Fruit fly (Drosophila melanogaster) whole organism, embryonic: ENCODE measurements around the gene Trm7-34.

Experiments
- Abd-B ChIP-seq: fragments of 200-800 bp; sonication (Bioruptor generic); optimal IDR thresholded peaks from 2 replicates; lab custom pipeline; 2018; ENCODE audit warnings: missing biosample characterization, mild to moderate bottlenecking, missing genetic modification characterization, moderate library complexity
- Ada2b ChIP-seq: fragments of 200-800 bp; sonication (Bioruptor generic); IDR thresholded peaks from 2 replicates; pipeline ENCODE4 v1.3.6; 2022; ENCODE audit warnings: missing biosample characterization, missing genetic modification characterization
- Blimp-1 ChIP-seq: fragments of 200-800 bp; sonication (Bioruptor generic); optimal IDR thresholded peaks from 3 replicates; lab custom pipeline; 2018; ENCODE audit warnings: missing biosample characterization, missing genetic modification characterization, mild to moderate bottlenecking, moderate library complexity, missing genetic modification reagents
- Bteb2 ChIP-seq: fragments of 200-800 bp; sonication (Bioruptor generic); optimal IDR thresholded peaks from 2 replicates; lab custom pipeline; 2016; ENCODE audit warnings: missing biosample characterization, missing genetic modification characterization
- C15 ChIP-seq: fragments of 200-800 bp; sonication (Bioruptor generic); IDR thresholded peaks from 3 replicates; pipeline ENCODE4 v1.3.6; 2022; ENCODE audit warnings: missing biosample characterization, missing genetic modification characterization
- CG10565 ChIP-seq: fragments of 200-800 bp; sonication (Bioruptor generic); optimal IDR thresholded peaks from 3 replicates; lab custom pipeline; 2016; ENCODE audit warnings: missing biosample characterization, mild to moderate bottlenecking, missing genetic modification characterization
- CG11695 ChIP-seq: fragments of 200-800 bp; sonication (Bioruptor generic); IDR thresholded peaks from 3 replicates; pipeline ENCODE4 v1.3.6; 2022; ENCODE audit warnings: missing biosample characterization, missing genetic modification characterization
- CG12659 ChIP-seq: fragments of 200-800 bp; sonication (Bioruptor generic); optimal IDR thresholded peaks from 3 replicates; lab custom pipeline; 2017; ENCODE audit warnings: mild to moderate bottlenecking, missing biosample characterization, missing genetic modification reagents, missing genetic modification characterization
- CG12942 ChIP-seq: fragments of 200-800 bp; sonication (Bioruptor generic); optimal IDR thresholded peaks from 3 replicates; lab custom pipeline; 2016; ENCODE audit warnings: missing biosample characterization, missing genetic modification characterization
- CG13894 ChIP-seq: fragments of 200-800 bp; sonication (Bioruptor generic); optimal IDR thresholded peaks from 3 replicates; lab custom pipeline; 2018; ENCODE audit warnings: missing biosample characterization, mild to moderate bottlenecking, missing genetic modification characterization, moderate library complexity
- CG14441 ChIP-seq: fragments of 200-800 bp; sonication (Bioruptor generic); IDR thresholded peaks from 2 replicates; pipeline ENCODE4 v1.3.6; 2022; ENCODE audit warnings: missing biosample characterization, missing genetic modification characterization
- CG14710 ChIP-seq: fragments of 200-800 bp; sonication (Bioruptor generic); optimal IDR thresholded peaks from 3 replicates; lab custom pipeline; 2019; ENCODE audit warnings: missing biosample characterization, mild to moderate bottlenecking, missing genetic modification characterization, moderate library complexity
- CG15269 ChIP-seq: fragments of 200-800 bp; sonication (Bioruptor generic); optimal IDR thresholded peaks from 2 replicates; lab custom pipeline; 2018; ENCODE audit warnings: missing biosample characterization, mild to moderate bottlenecking, missing genetic modification characterization, moderate library complexity
- CG18262 ChIP-seq: fragments of 200-800 bp; optimal IDR thresholded peaks from 3 replicates; lab custom pipeline; 2019; ENCODE audit warnings: missing biosample characterization, mild to moderate bottlenecking, missing genetic modification characterization, moderate library complexity
- CG18764 ChIP-seq: fragments of 200-800 bp; sonication (Bioruptor generic); optimal IDR thresholded peaks from 3 replicates; lab custom pipeline; 2016; ENCODE audit warnings: missing biosample characterization, missing genetic modification characterization
- CG30403 ChIP-seq: fragments of 200-800 bp; sonication (Bioruptor generic); optimal IDR thresholded peaks from 3 replicates; lab custom pipeline; 2016; ENCODE audit warnings: missing biosample characterization, missing genetic modification characterization
- CG30431 ChIP-seq: fragments of 200-800 bp; sonication (Bioruptor generic); optimal IDR thresholded peaks from 2 replicates; lab custom pipeline; 2017; ENCODE audit warnings: missing biosample characterization, missing genetic modification characterization
- CG33213 ChIP-seq: fragments of 200-800 bp; sonication (Bioruptor generic); optimal IDR thresholded peaks from 3 replicates; lab custom pipeline; 2016; ENCODE audit warnings: missing biosample characterization, missing genetic modification characterization
- CG34422 ChIP-seq: fragments of 200-800 bp; sonication (Bioruptor generic); IDR thresholded peaks from 3 replicates; pipeline ENCODE4 v1.3.6; 2022; ENCODE audit warnings: missing biosample characterization, missing genetic modification characterization
- CG4820 ChIP-seq: fragments of 200-800 bp; sonication (Bioruptor generic); optimal IDR thresholded peaks from 3 replicates; lab custom pipeline; 2016; ENCODE audit warnings: missing biosample characterization, missing genetic modification characterization
- CG6854 ChIP-seq: fragments of 200-800 bp; sonication (Bioruptor generic); optimal IDR thresholded peaks from 3 replicates; lab custom pipeline; 2017; ENCODE audit warnings: missing biosample characterization, mild to moderate bottlenecking, missing genetic modification characterization
- CG8290 ChIP-seq, 3 experiments: fragments of 200-800 bp; sonication (Bioruptor generic); optimal IDR thresholded peaks; 2 replicates each; lab custom pipeline; 2016 to 2019; ENCODE audit warnings: missing biosample characterization in 3 of 3, missing genetic modification characterization in 3 of 3, mild to moderate bottlenecking in 2 of 3, moderate library complexity in 1 of 3
- Chrac-16 ChIP-seq: fragments of 200-800 bp; sonication (Bioruptor generic); optimal IDR thresholded peaks from 3 replicates; lab custom pipeline; 2016; ENCODE audit warnings: missing biosample characterization, missing genetic modification characterization
- Dbx ChIP-seq: fragments of 200-800 bp; sonication (Bioruptor generic); IDR thresholded peaks from 3 replicates; pipeline ENCODE4 v1.3.6; 2022; ENCODE audit warnings: missing biosample characterization, missing genetic modification characterization
- Dp ChIP-seq: fragments of 200-800 bp; sonication (Bioruptor generic); optimal IDR thresholded peaks from 2 replicates; lab custom pipeline; 2018; ENCODE audit warnings: missing biosample characterization, mild to moderate bottlenecking, missing genetic modification characterization, moderate library complexity
- E2f1 ChIP-seq: fragments of 200-800 bp; sonication (Bioruptor generic); IDR thresholded peaks from 2 replicates; pipeline ENCODE4 v1.3.6; 2022; ENCODE audit warnings: missing biosample characterization, missing genetic modification characterization
- ERR ChIP-seq: fragments of 200-800 bp; sonication (Bioruptor generic); optimal IDR thresholded peaks from 2 replicates; lab custom pipeline; 2016; ENCODE audit warnings: missing biosample characterization, missing genetic modification characterization
- HHEX ChIP-seq: fragments of 200-800 bp; sonication (Bioruptor generic); optimal IDR thresholded peaks from 3 replicates; lab custom pipeline; 2017; ENCODE audit warnings: missing biosample characterization, mild to moderate bottlenecking, missing genetic modification characterization, missing genetic modification reagents
- Hmr ChIP-seq: fragments of 200-800 bp; sonication (Bioruptor generic); optimal IDR thresholded peaks from 3 replicates; lab custom pipeline; 2017; ENCODE audit warnings: mild to moderate bottlenecking, missing biosample characterization, missing genetic modification reagents, missing genetic modification characterization
- Pdp1 ChIP-seq, 2 experiments: fragments of 200-800 bp; sonication (Bioruptor generic); optimal IDR thresholded peaks; 3 replicates each; lab custom pipeline; 2016; ENCODE audit warnings: missing biosample characterization in 2 of 2, missing genetic modification characterization in 2 of 2, mild to moderate bottlenecking in 1 of 2, moderate library complexity in 1 of 2
- Rx ChIP-seq: fragments of 200-800 bp; sonication (Bioruptor generic); IDR thresholded peaks from 2 replicates; pipeline ENCODE4 v1.3.6; 2022; ENCODE audit warnings: missing biosample characterization, missing genetic modification characterization
- Sox102F ChIP-seq: fragments of 200-800 bp; sonication (Bioruptor generic); optimal IDR thresholded peaks from 2 replicates; lab custom pipeline; 2018; ENCODE audit warnings: missing biosample characterization, mild to moderate bottlenecking, missing genetic modification characterization, moderate library complexity
- bab2 ChIP-seq: fragments of 200-800 bp; sonication (Bioruptor generic); optimal IDR thresholded peaks from 2 replicates; lab custom pipeline; 2016; ENCODE audit warnings: missing biosample characterization, missing genetic modification characterization
- caup ChIP-seq: fragments of 200-800 bp; sonication (Bioruptor generic); optimal IDR thresholded peaks from 3 replicates; lab custom pipeline; 2017; ENCODE audit warnings: missing biosample characterization, mild to moderate bottlenecking, missing genetic modification characterization, moderate library complexity; ENCODE audit not compliant: severe bottlenecking
- cwo ChIP-seq: fragments of 200-800 bp; sonication (Bioruptor generic); optimal IDR thresholded peaks from 3 replicates; lab custom pipeline; 2017; ENCODE audit warnings: missing biosample characterization, missing genetic modification characterization, mild to moderate bottlenecking, moderate library complexity, missing genetic modification reagents
- dan ChIP-seq: fragments of 200-800 bp; sonication (Bioruptor generic); IDR thresholded peaks from 2 replicates; pipeline ENCODE4 v1.3.6; 2022; ENCODE audit warnings: missing biosample characterization, missing genetic modification characterization
- dmrt99B ChIP-seq: fragments of 200-800 bp; sonication (Bioruptor generic); optimal IDR thresholded peaks from 2 replicates; lab custom pipeline; 2018; ENCODE audit warnings: missing biosample characterization, mild to moderate bottlenecking, missing genetic modification characterization, moderate library complexity
- eve ChIP-seq, 2 experiments: fragments of >200 bp; optimal IDR thresholded peaks; 2 replicates each; lab custom pipeline; 2017; ENCODE audit warnings: missing biosample characterization in 2 of 2, missing genetic modification characterization in 2 of 2
- hbn ChIP-seq: fragments of 200-800 bp; sonication (Bioruptor generic); IDR thresholded peaks from 2 replicates; pipeline ENCODE4 v1.3.6; 2022; ENCODE audit warnings: missing biosample characterization, missing genetic modification characterization; ENCODE audit not compliant: partially characterized antibody
- kni ChIP-seq: fragments of 200-800 bp; sonication (Bioruptor generic); optimal IDR thresholded peaks from 3 replicates; lab custom pipeline; 2017; ENCODE audit warnings: mild to moderate bottlenecking, missing biosample characterization, missing genetic modification reagents, missing genetic modification characterization
- lola ChIP-seq, 3 experiments: fragments of >200 bp in 2 of 3; fragments of 200-800 bp in 1 of 3; sonication (Bioruptor generic) in 1 of 3; optimal IDR thresholded peaks; 2 replicates each; lab custom pipeline; 2017 to 2019; ENCODE audit warnings: missing biosample characterization in 3 of 3, missing genetic modification characterization in 3 of 3, mild to moderate bottlenecking in 1 of 3, moderate library complexity in 1 of 3
- nmo ChIP-seq: fragments of 200-800 bp; sonication (Bioruptor generic); optimal IDR thresholded peaks from 2 replicates; lab custom pipeline; 2018; ENCODE audit warnings: missing biosample characterization, mild to moderate bottlenecking, missing genetic modification characterization, moderate library complexity
- psq ChIP-seq: fragments of 200-800 bp; sonication (Bioruptor generic); optimal IDR thresholded peaks from 2 replicates; lab custom pipeline; 2017; ENCODE audit warnings: missing biosample characterization, missing genetic modification characterization
- repo ChIP-seq: fragments of 200-800 bp; sonication (Bioruptor generic); optimal IDR thresholded peaks from 2 replicates; lab custom pipeline; 2016; ENCODE audit warnings: missing biosample characterization, missing genetic modification characterization
- sens ChIP-seq: fragments of 200-800 bp; sonication (Bioruptor generic); peaks from one replicate; lab custom pipeline; 2016; ENCODE audit warnings: missing biosample characterization, missing genetic modification characterization
- slbo ChIP-seq: fragments of 200-800 bp; sonication (Bioruptor generic); IDR thresholded peaks from 2 replicates; pipeline ENCODE4 v1.3.6; 2022; ENCODE audit warnings: missing biosample characterization, missing genetic modification characterization
- sr ChIP-seq: fragments of 200-800 bp; sonication (Bioruptor generic); IDR thresholded peaks from 3 replicates; pipeline ENCODE4 v1.3.6; 2022; ENCODE audit warnings: missing biosample characterization, missing genetic modification characterization
- vnd ChIP-seq: fragments of 200-800 bp; sonication (Bioruptor generic); IDR thresholded peaks from 3 replicates; pipeline ENCODE4 v1.3.6; 2022; ENCODE audit warnings: missing biosample characterization, missing genetic modification characterization; ENCODE audit not compliant: partially characterized antibody

Trm7-34 gene

DNA sequence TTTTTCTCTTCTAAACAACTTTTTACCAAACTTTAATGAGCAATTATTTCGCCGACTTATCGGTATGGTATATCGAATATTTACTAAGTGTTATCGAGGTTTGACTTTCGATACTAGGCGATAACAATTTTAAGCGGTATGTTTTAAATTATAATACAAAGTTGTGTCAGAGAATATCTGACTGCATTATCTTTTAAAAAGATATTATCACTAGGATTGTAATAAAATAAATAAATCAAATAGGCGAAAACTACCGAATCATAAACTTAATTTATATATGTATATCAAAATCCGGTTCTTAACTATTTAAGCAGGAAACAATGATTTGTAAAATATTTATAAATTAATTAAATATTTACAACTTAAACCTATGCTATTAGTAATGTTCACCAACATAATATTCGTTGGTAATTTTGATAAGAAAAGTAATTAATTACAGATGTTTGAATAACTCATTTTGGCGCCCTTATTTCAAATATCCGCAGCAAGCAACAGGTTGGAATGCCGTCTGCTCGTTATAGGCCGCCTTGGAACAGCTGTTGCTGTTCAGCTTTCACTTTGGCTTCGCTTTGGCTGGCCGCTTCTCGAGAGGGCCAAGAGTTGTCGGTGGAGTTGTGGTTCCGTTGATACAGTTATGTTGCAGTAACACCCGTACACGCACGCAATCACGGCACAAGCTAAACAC, 25.6 kb downstream of the Trm7-34 start, which contains the start of the genes Sec15 and rtet (continued):
- no peak for TF ChIP-seq ERR (GFP tag; lab: Kevin White, UChicago)
- TF ChIP-seq Blimp-1 (GFP tag; lab: Kevin White, UChicago): peak; percentile 89
- peak; percentile 80 for TF ChIP-seq Dp (GFP tag; lab: Kevin White, UChicago)
- TF ChIP-seq Abd-B (GFP tag; lab: Kevin White, UChicago): peak; percentile 35
- no peak for TF ChIP-seq dan (GFP tag; lab: Robert Waterston, UW)
- 0 out of 2 replicates have a peak, but pooled peaks have one; percentile 26 for TF ChIP-seq hbn (GFP tag; lab: Robert Waterston, UW)
- TF ChIP-seq Rx (GFP tag; lab: Robert Waterston, UW): peak; percentile 6; the same call in 1 of the 2 replicates
- peak; percentile 26 for TF ChIP-seq CG4820 (GFP tag; lab: Kevin White, UChicago)
- peak; percentile 61; the same call in 1 of the 3 replicates for TF ChIP-seq Dbx (GFP tag; lab: Robert Waterston, UW)
- TF ChIP-seq sr (GFP tag; lab: Robert Waterston, UW): 0 out of 3 replicates have a peak, but pooled peaks have one; percentile 22
- peak; percentile 28 for TF ChIP-seq Bteb2
- TF ChIP-seq Chrac-16 (GFP tag; lab: Kevin White, UChicago): peak; percentile 47
- TF ChIP-seq CG14441 (GFP tag; lab: Robert Waterston, UW): peak; percentile 58
- TF ChIP-seq CG14710 (tag; lab: Kevin White, UChicago): peak; percentile 77
- TF ChIP-seq HHEX (GFP tag; lab: Kevin White, UChicago): peak; percentile 37
- TF ChIP-seq CG15269 (tag; lab: Kevin White, UChicago): no peak
- no peak for TF ChIP-seq C15
- peak; percentile 52; the same call in 2 of the 3 replicates for TF ChIP-seq vnd
- peak; percentile 41 for TF ChIP-seq caup (GFP tag; lab: Kevin White, UChicago)
- peak; percentile 70 for TF ChIP-seq CG12659 (GFP tag; lab: Kevin White, UChicago)
- no peak for TF ChIP-seq CG13894
- TF ChIP-seq E2f1 (GFP tag; lab: Robert Waterston, UW): peak; percentile 46; the same call in 1 of the 2 replicates
- peak; percentile 27 for TF ChIP-seq CG30431
- TF ChIP-seq lola (GFP tag; optimal IDR thresholded peaks at IDR 0.05; lab: Kevin White, UChicago): peak in 1 of 3 experiments; percentile 78
- peak; percentile 70 for TF ChIP-seq slbo (GFP tag; lab: Robert Waterston, UW)
- TF ChIP-seq kni (GFP tag; lab: Kevin White, UChicago): peak; percentile 10
- TF ChIP-seq cwo (GFP tag; lab: Kevin White, UChicago): peak; percentile 39
- TF ChIP-seq CG12942 (GFP tag; lab: Kevin White, UChicago): peak; percentile 38
- peak; percentile 78 for TF ChIP-seq CG18764 (GFP tag; lab: Kevin White, UChicago)
- peak; percentile 46 for TF ChIP-seq Hmr (GFP tag; lab: Kevin White, UChicago)
- peak; percentile 15 for TF ChIP-seq psq (GFP tag; lab: Kevin White, UChicago)
- TF ChIP-seq CG6854 (GFP tag; lab: Kevin White, UChicago): no peak
- peak; percentile 41; the same call in 1 of the 2 replicates for TF ChIP-seq Ada2b
- TF ChIP-seq CG30403 (GFP tag; lab: Kevin White, UChicago): peak; percentile 55
- peak; percentile 30; the same call in 2 of the 3 replicates for TF ChIP-seq CG34422 (GFP tag; lab: Robert Waterston, UW)
- no peak for TF ChIP-seq CG10565 (GFP tag; lab: Kevin White, UChicago)
- no peak for TF ChIP-seq CG11695 (GFP tag; lab: Robert Waterston, UW)
- TF ChIP-seq bab2 (GFP tag; lab: Kevin White, UChicago): peak; percentile 28
- TF ChIP-seq CG18262 (tag; lab: Kevin White, UChicago): peak; percentile 54
- TF ChIP-seq Pdp1 (GFP tag; optimal IDR thresholded peaks at IDR 0.05; lab: Kevin White, UChicago): peak in 1 of 2 experiments; percentile 11
- peak; percentile 84 for TF ChIP-seq sens (GFP tag; lab: Kevin White, UChicago)
- peak; percentile 78 for TF ChIP-seq Sox102F
- no peak for TF ChIP-seq eve (GFP tag; optimal IDR thresholded peaks at IDR 0.05; lab: Kevin White, UChicago)
- peak; percentile 78 for TF ChIP-seq nmo (GFP tag; lab: Kevin White, UChicago)
- no peak for TF ChIP-seq dmrt99B (tag; lab: Kevin White, UChicago)
- no peak for TF ChIP-seq repo
- TF ChIP-seq CG8290 (GFP tag; optimal IDR thresholded peaks at IDR 0.05; lab: Kevin White, UChicago): no peak
- TF ChIP-seq CG8290 (tag; optimal IDR thresholded peaks at IDR 0.05; lab: Kevin White, UChicago): no peak
- no peak for TF ChIP-seq CG33213 (GFP tag; lab: Kevin White, UChicago)
